Worm (Caenorhabditis elegans) whole organism, young adult: ENCODE data around the gene C27C12.4.

Experiments
- B0261.1 ChIP-seq: sonication (generic microtip); optimal IDR thresholded peaks from 2 replicates; lab custom pipeline; 2016; ENCODE audit warnings: mild to moderate bottlenecking, missing genetic modification characterization, moderate library complexity, missing compliant biosample characterization
- B0336.3 ChIP-seq: fragments of 200-800 bp; sonication (Bioruptor generic); IDR thresholded peaks from 2 replicates; pipeline ENCODE4 v1.3.6; 2022; ENCODE audit warnings: missing genetic modification characterization, missing compliant biosample characterization
- D2030.7 ChIP-seq: fragments of 200-800 bp; sonication (Bioruptor generic); IDR thresholded peaks from 2 replicates; pipeline ENCODE4 v1.3.6; 2022; ENCODE audit warnings: missing genetic modification reagents, missing genetic modification characterization, missing compliant biosample characterization
- F55B11.4 ChIP-seq: sonication (generic microtip); optimal IDR thresholded peaks from 2 replicates; lab custom pipeline; 2016; ENCODE audit warnings: missing compliant biosample characterization, missing genetic modification characterization, borderline replicate concordance; ENCODE audit not compliant: insufficient read depth
- F57A8.1 ChIP-seq: fragments of 200-800 bp; sonication (Bioruptor generic); optimal IDR thresholded peaks from 2 replicates; lab custom pipeline; 2018; ENCODE audit warnings: mild to moderate bottlenecking, missing genetic modification characterization, moderate library complexity, missing compliant biosample characterization
- K12H6.12 ChIP-seq: fragments of 200-800 bp; sonication (Bioruptor generic); optimal IDR thresholded peaks from 2 replicates; lab custom pipeline; 2018; ENCODE audit warnings: mild to moderate bottlenecking, missing genetic modification characterization, missing compliant biosample characterization
- Y53G8AR.9 ChIP-seq: fragments of 200-800 bp; sonication (Bioruptor generic); conservative IDR thresholded peaks from 2 replicates; pipeline ENCODE4 v1.3.6; 2022; ENCODE audit warnings: missing genetic modification reagents, missing genetic modification characterization, missing compliant biosample characterization
- aptf-2 ChIP-seq: fragments of 200-800 bp; sonication (Bioruptor generic); conservative IDR thresholded peaks from 2 replicates; pipeline ENCODE4 v1.3.6; 2022; ENCODE audit warnings: missing genetic modification reagents, missing genetic modification characterization, missing compliant biosample characterization
- athp-1 ChIP-seq: sonication (generic microtip); optimal IDR thresholded peaks from 2 replicates; lab custom pipeline; 2017; ENCODE audit warnings: mild to moderate bottlenecking, missing genetic modification characterization, missing compliant biosample characterization
- attf-3 ChIP-seq: fragments of 200-800 bp; sonication (Bioruptor generic); conservative IDR thresholded peaks from 2 replicates; pipeline ENCODE4 v1.3.6; 2022; ENCODE audit warnings: missing genetic modification reagents, missing genetic modification characterization, missing compliant biosample characterization
- attf-5 ChIP-seq: fragments of 200-800 bp; sonication (Bioruptor generic); optimal IDR thresholded peaks from 2 replicates; lab custom pipeline; 2018; ENCODE audit warnings: mild to moderate bottlenecking, missing genetic modification characterization, missing compliant biosample characterization
- bed-1 ChIP-seq: fragments of 200-800 bp; sonication (Bioruptor generic); IDR thresholded peaks from 2 replicates; pipeline ENCODE4 v1.3.6; 2022; ENCODE audit warnings: missing genetic modification reagents, missing genetic modification characterization, missing compliant biosample characterization
- ceh-100 ChIP-seq: fragments of 200-800 bp; sonication (Bioruptor generic); IDR thresholded peaks from 2 replicates; pipeline ENCODE4 v1.3.6; 2022; ENCODE audit warnings: missing genetic modification reagents, missing genetic modification characterization, missing compliant biosample characterization
- ceh-40 ChIP-seq: fragments of 200-800 bp; sonication (Bioruptor generic); IDR thresholded peaks from 2 replicates; pipeline ENCODE4 v1.3.6; 2022; ENCODE audit warnings: missing genetic modification characterization, missing compliant biosample characterization
- ceh-58 ChIP-seq: fragments of 200-800 bp; sonication (Bioruptor generic); IDR thresholded peaks from 2 replicates; pipeline ENCODE4 v1.3.6; 2022; ENCODE audit warnings: missing genetic modification characterization, missing compliant biosample characterization
- ceh-79 ChIP-seq: sonication (generic microtip); optimal IDR thresholded peaks from 2 replicates; lab custom pipeline; 2017; ENCODE audit warnings: mild to moderate bottlenecking, missing genetic modification characterization, missing compliant biosample characterization
- die-1 ChIP-seq: sonication (generic microtip); optimal IDR thresholded peaks from 2 replicates; lab custom pipeline; 2016; ENCODE audit warnings: missing genotype, mild to moderate bottlenecking, missing genetic modification characterization, missing compliant biosample characterization
- dox-1 ChIP-seq: fragments of 200-800 bp; sonication (Bioruptor generic); IDR thresholded peaks from 2 replicates; pipeline ENCODE4 v1.3.6; 2022; ENCODE audit warnings: missing genetic modification reagents, missing genetic modification characterization, missing compliant biosample characterization
- dpff-1 ChIP-seq: sonication (generic microtip); optimal IDR thresholded peaks from 2 replicates; lab custom pipeline; 2017; ENCODE audit warnings: mild to moderate bottlenecking, missing genetic modification characterization, missing compliant biosample characterization
- egl-18 ChIP-seq: fragments of 200-800 bp; sonication (Bioruptor generic); IDR thresholded peaks from 2 replicates; pipeline ENCODE4 v1.3.6; 2022; ENCODE audit warnings: missing genetic modification reagents, missing genetic modification characterization, missing compliant biosample characterization
- egrh-3 ChIP-seq: fragments of 200-800 bp; sonication (Bioruptor generic); IDR thresholded peaks from 2 replicates; pipeline ENCODE4 v1.3.6; 2022; ENCODE audit warnings: missing genetic modification reagents, missing genetic modification characterization, missing compliant biosample characterization
- fkh-3 ChIP-seq: sonication (generic microtip); optimal IDR thresholded peaks from 2 replicates; lab custom pipeline; 2016; ENCODE audit warnings: mild to moderate bottlenecking, missing genetic modification characterization, missing compliant biosample characterization
- him-1 ChIP-seq: sonication (generic microtip); optimal IDR thresholded peaks from 2 replicates; lab custom pipeline; 2016; ENCODE audit warnings: missing genotype, missing genetic modification reagents, missing genetic modification characterization, missing compliant biosample characterization
- hmg-20 ChIP-seq: fragments of 200-800 bp; sonication (Bioruptor generic); IDR thresholded peaks from 2 replicates; pipeline ENCODE4 v1.3.6; 2022; ENCODE audit warnings: missing genetic modification reagents, missing genetic modification characterization, missing compliant biosample characterization
- hrde-1 ChIP-seq: sonication (generic microtip); optimal IDR thresholded peaks from 2 replicates; lab custom pipeline; 2016; ENCODE audit warnings: missing genetic modification characterization, mild to moderate bottlenecking, missing compliant biosample characterization, moderate library complexity, missing genotype, missing genetic modification reagents, borderline replicate concordance
- lag-1 ChIP-seq: fragments of 200-800 bp; sonication (Bioruptor generic); IDR thresholded peaks from 2 replicates; pipeline ENCODE4 v1.3.6; 2022; ENCODE audit warnings: missing genetic modification reagents, missing genetic modification characterization, missing compliant biosample characterization
- lin-40 ChIP-seq: sonication (generic microtip); optimal IDR thresholded peaks from 2 replicates; lab custom pipeline; 2016; ENCODE audit warnings: missing genetic modification characterization, mild to moderate bottlenecking, missing compliant biosample characterization, missing genotype, missing genetic modification reagents
- lsl-1 ChIP-seq: fragments of 200-800 bp; sonication (Bioruptor generic); optimal IDR thresholded peaks from 2 replicates; lab custom pipeline; 2018; ENCODE audit warnings: mild to moderate bottlenecking, missing genetic modification characterization, moderate library complexity, missing compliant biosample characterization
- lsy-27 ChIP-seq: sonication (generic microtip); optimal IDR thresholded peaks from 2 replicates; lab custom pipeline; 2017; ENCODE audit warnings: missing genetic modification characterization, mild to moderate bottlenecking, missing compliant biosample characterization, antibody characterized with exemption, missing genotype, borderline replicate concordance; ENCODE audit not compliant: insufficient read depth
- madf-10 ChIP-seq: sonication (generic microtip); optimal IDR thresholded peaks from 2 replicates; lab custom pipeline; 2016; ENCODE audit warnings: mild to moderate bottlenecking, missing genetic modification characterization, missing compliant biosample characterization
- mel-28 ChIP-seq: sonication (generic microtip); optimal IDR thresholded peaks from 2 replicates; lab custom pipeline; 2016; ENCODE audit warnings: borderline replicate concordance, mild to moderate bottlenecking, missing genetic modification characterization, missing compliant biosample characterization
- mes-4 ChIP-seq: sonication (generic microtip); optimal IDR thresholded peaks from 2 replicates; lab custom pipeline; 2016; ENCODE audit warnings: missing genotype, missing genetic modification characterization, missing compliant biosample characterization
- nfya-2 ChIP-seq: fragments of 200-800 bp; sonication (Bioruptor generic); IDR thresholded peaks from 2 replicates; pipeline ENCODE4 v1.3.6; 2022; ENCODE audit warnings: missing genetic modification reagents, missing genetic modification characterization, missing compliant biosample characterization
- nhr-179 ChIP-seq: sonication (generic microtip); optimal IDR thresholded peaks from 2 replicates; lab custom pipeline; 2016; ENCODE audit warnings: mild to moderate bottlenecking, missing genetic modification characterization, missing compliant biosample characterization
- nhr-27 ChIP-seq: fragments of 200-800 bp; sonication (Bioruptor generic); optimal IDR thresholded peaks from 2 replicates; lab custom pipeline; 2018; ENCODE audit warnings: mild to moderate bottlenecking, missing genetic modification characterization, moderate library complexity, missing compliant biosample characterization
- nhr-80 ChIP-seq: sonication (generic microtip); optimal IDR thresholded peaks from 2 replicates; lab custom pipeline; 2016; ENCODE audit warnings: missing genetic modification characterization, missing compliant biosample characterization
- nhr-90 ChIP-seq: sonication (generic microtip); optimal IDR thresholded peaks from 2 replicates; lab custom pipeline; 2016; ENCODE audit warnings: missing genotype, mild to moderate bottlenecking, missing genetic modification characterization, missing compliant biosample characterization
- pbrm-1 ChIP-seq: fragments of 200-800 bp; sonication (Bioruptor generic); IDR thresholded peaks from 2 replicates; pipeline ENCODE4 v1.3.6; 2022; ENCODE audit warnings: missing genetic modification reagents, missing genetic modification characterization, missing compliant biosample characterization
- rcor-1 ChIP-seq: fragments of 200-800 bp; sonication (Bioruptor generic); IDR thresholded peaks from 2 replicates; pipeline ENCODE4 v1.3.6; 2022; ENCODE audit warnings: missing genetic modification reagents, missing genetic modification characterization, missing compliant biosample characterization
- rpc-1 ChIP-seq, 2 experiments: fragments of 150-350 bp in 1 of 2; sonication (generic microtip) in 1 of 2; optimal IDR thresholded peaks; 2 replicates each; lab custom pipeline; 2014 to 2018; ENCODE audit warnings: missing biosample characterization in 1 of 2, missing genetic modification characterization in 1 of 2, missing genetic modification reagents in 1 of 2, missing genotype in 1 of 2
- snpc-1.3 ChIP-seq: sonication (generic microtip); optimal IDR thresholded peaks from 2 replicates; lab custom pipeline; 2017; ENCODE audit warnings: missing genetic modification characterization, mild to moderate bottlenecking, missing compliant biosample characterization, antibody characterized with exemption, moderate library complexity, missing genotype, missing genetic modification reagents; ENCODE audit not compliant: insufficient read depth
- snpc-4 ChIP-seq, 5 experiments: fragments of 150-350 bp in 1 of 5; sonication (generic microtip) in 4 of 5; optimal IDR thresholded peaks; 2 replicates each; lab custom pipeline; 2014 to 2018; ENCODE audit warnings: missing genetic modification characterization in 5 of 5, missing biosample characterization in 3 of 5, antibody characterized with exemption in 2 of 5, mild to moderate bottlenecking in 2 of 5, missing compliant biosample characterization in 2 of 5, missing genotype in 2 of 5, moderate library complexity in 2 of 5, missing genetic modification reagents in 1 of 5
- sptf-2 ChIP-seq: fragments of 200-800 bp; sonication (Bioruptor generic); optimal IDR thresholded peaks from 2 replicates; lab custom pipeline; 2018; ENCODE audit warnings: mild to moderate bottlenecking, missing genetic modification characterization, missing compliant biosample characterization
- unc-130 ChIP-seq: sonication (generic microtip); optimal IDR thresholded peaks from 2 replicates; lab custom pipeline; 2016; ENCODE audit warnings: missing genetic modification reagents, missing genetic modification characterization, missing compliant biosample characterization
- ztf-18 ChIP-seq: sonication (generic microtip); optimal IDR thresholded peaks from 2 replicates; lab custom pipeline; 2016; ENCODE audit warnings: missing genotype, mild to moderate bottlenecking, missing genetic modification characterization, missing compliant biosample characterization
- ztf-3 ChIP-seq: fragments of 200-800 bp; sonication (Bioruptor generic); optimal IDR thresholded peaks from 2 replicates; lab custom pipeline; 2018; ENCODE audit warnings: mild to moderate bottlenecking, missing genetic modification characterization, missing compliant biosample characterization
- ztf-6 ChIP-seq: fragments of 200-800 bp; sonication (Bioruptor generic); IDR thresholded peaks from 2 replicates; pipeline ENCODE4 v1.3.6; 2022; ENCODE audit warnings: missing genetic modification reagents, missing genetic modification characterization, missing compliant biosample characterization

C27C12.4 gene

DNA sequence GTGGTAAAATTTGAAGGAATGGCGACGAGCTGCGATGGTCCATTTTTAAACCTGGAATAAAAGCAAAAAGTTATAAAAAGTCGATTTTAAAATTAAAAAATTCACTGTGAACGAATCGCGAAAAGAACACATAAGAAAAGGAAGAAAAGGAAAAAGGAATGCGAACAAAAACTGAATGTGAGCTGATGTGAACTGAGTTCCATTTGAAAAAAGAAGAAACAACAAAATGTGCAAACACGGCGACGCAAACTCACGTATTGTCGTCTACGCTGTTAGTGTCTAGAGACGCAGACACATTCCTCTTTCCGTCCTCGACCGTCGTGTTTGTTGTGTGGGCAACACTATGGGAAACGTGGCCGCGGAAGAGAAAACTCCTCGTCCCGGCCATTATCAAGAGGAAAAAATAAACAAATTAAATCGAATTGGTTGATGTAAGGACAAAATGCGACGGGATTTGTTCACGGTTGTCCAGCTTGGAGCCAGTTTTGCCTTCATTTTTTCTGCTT, at the start of gene C27C12.4, which contains the start of gene C27C12.1 (continued):
- TF ChIP-seq Y53G8AR.9 (0 out of 2 replicates have a peak, but pooled peaks have one; percentile 59), nfya-2 (GFP tag; lab: Robert Waterston, UW) (no peak), attf-5 (GFP tag; lab: Kevin White, UChicago) (peak; percentile 81), ceh-79 (tag; lab: Kevin White, UChicago) (no peak), rpc-1 (optimal IDR thresholded peaks at IDR 0.05; lab: Kevin White, UChicago) (no peak), rpc-1 (tag; optimal IDR thresholded peaks at IDR 0.05; lab: Kevin White, UChicago) (no peak), madf-10 (tag; lab: Kevin White, UChicago) (peak; percentile 37), F57A8.1 (GFP tag; lab: Kevin White, UChicago) (no peak), ztf-3 (GFP tag; lab: Kevin White, UChicago) (no peak), K12H6.12 (tag; lab: Kevin White, UChicago) (peak; percentile 75), bed-1 (GFP tag; lab: Robert Waterston, UW) (no peak), hrde-1 (tag; lab: Kevin White, UChicago) (no peak), mes-4 (no peak), unc-130 (no peak), aptf-2 (GFP tag; lab: Robert Waterston, UW) (no peak), athp-1 (no peak), lsl-1 (GFP tag; lab: Kevin White, UChicago) (no peak), fkh-3 (tag; lab: Kevin White, UChicago) (no peak), hmg-20 (no peak), egl-18 (GFP tag; lab: Robert Waterston, UW) (no peak), pbrm-1 (GFP tag; lab: Robert Waterston, UW) (peak; percentile 67; the same call in 1 of the 2 replicates), B0261.1 (no peak), ztf-18 (tag; lab: Kevin White, UChicago) (peak; percentile 31), nhr-80 (tag; lab: Kevin White, UChicago) (peak; percentile 83), egrh-3 (GFP tag; lab: Robert Waterston, UW) (no peak), lin-40 (peak; percentile 85), die-1 (tag; lab: Kevin White, UChicago) (no peak), rcor-1 (GFP tag; lab: Robert Waterston, UW) (peak; percentile 17; the same call in 1 of the 2 replicates), dox-1 (GFP tag; lab: Robert Waterston, UW) (peak; percentile 77), mel-28 (tag; lab: Kevin White, UChicago) (no peak), B0336.3 (GFP tag; lab: Robert Waterston, UW) (peak; percentile 50; the same call in 1 of the 2 replicates)
- TF ChIP-seq, all 124 proteins: peak for 32

- 0 out of 2 replicates have a peak, but pooled peaks have one; percentile 36 for TF ChIP-seq D2030.7 (GFP tag; lab: Robert Waterston, UW)
- peak; percentile 19 for TF ChIP-seq nhr-179 (tag; lab: Kevin White, UChicago)
- TF ChIP-seq ztf-6 (GFP tag; lab: Robert Waterston, UW): no peak
- TF ChIP-seq sptf-2 (GFP tag; lab: Kevin White, UChicago): peak; percentile 74
- TF ChIP-seq him-1: peak; percentile 83
- TF ChIP-seq snpc-4 (GFP tag; optimal IDR thresholded peaks at IDR 0.05; lab: Kevin White, UChicago): peak; percentile 81
- peak in 2 of 4 experiments; percentile 64 to 78 for TF ChIP-seq snpc-4 (tag; optimal IDR thresholded peaks at IDR 0.05; lab: Kevin White, UChicago)
- no peak for TF ChIP-seq nhr-27
- no peak for TF ChIP-seq attf-3 (GFP tag; lab: Robert Waterston, UW)
- TF ChIP-seq ceh-58 (GFP tag; lab: Robert Waterston, UW): 0 out of 2 replicates have a peak, but pooled peaks have one; percentile 25
- no peak for TF ChIP-seq lag-1 (GFP tag; lab: Robert Waterston, UW)
- peak; percentile 92 for TF ChIP-seq ceh-40 (GFP tag; lab: Robert Waterston, UW)
- peak; percentile 76 for TF ChIP-seq snpc-1.3 (tag; lab: Kevin White, UChicago)
- peak; percentile 55 for TF ChIP-seq hrde-1 (tag; lab: Kevin White, UChicago)
- TF ChIP-seq dpff-1 (tag; lab: Kevin White, UChicago): no peak
- TF ChIP-seq nhr-90: peak; percentile 80
- TF ChIP-seq lsy-27: peak; percentile 24
- no peak for TF ChIP-seq F55B11.4 (tag; lab: Kevin White, UChicago)
- no peak for TF ChIP-seq ceh-100 (GFP tag; lab: Robert Waterston, UW)
- TF ChIP-seq K12H6.12 (tag; lab: Kevin White, UChicago): no peak
Observed at ce11 chrX:14804706-14805105, 49.2 kb upstream of the C27C12.4 start.
